Fruit fly (Drosophila melanogaster) whole organism, wandering third instar larva: ENCODE data around the gene Dhc62B.

Experiments
- Abd-B ChIP-seq: fragments of >200 bp; optimal IDR thresholded peaks from 2 replicates; lab custom pipeline; 2017; ENCODE audit warnings: missing biosample characterization, missing genetic modification characterization
- CG9705 ChIP-seq: fragments of 200-800 bp; sonication (Bioruptor generic); optimal IDR thresholded peaks from 2 replicates; lab custom pipeline; 2018; ENCODE audit warnings: missing biosample characterization, mild to moderate bottlenecking, missing genetic modification characterization
- Dfd ChIP-seq: fragments of >200 bp; optimal IDR thresholded peaks from 2 replicates; lab custom pipeline; 2017; ENCODE audit warnings: missing biosample characterization, missing genetic modification characterization
- GATAd ChIP-seq: sonication (Bioruptor generic); optimal IDR thresholded peaks from 2 replicates; lab custom pipeline; 2016; ENCODE audit warnings: missing biosample characterization, missing genetic modification characterization
- Hnf4 ChIP-seq: fragments of 200-800 bp; sonication (Bioruptor generic); optimal IDR thresholded peaks from 2 replicates; lab custom pipeline; 2016; ENCODE audit warnings: missing biosample characterization, mild to moderate bottlenecking, missing genetic modification characterization
- Myc ChIP-seq: fragments of >200 bp; optimal IDR thresholded peaks from 2 replicates; lab custom pipeline; 2017
- N ChIP-seq: fragments of >200 bp; optimal IDR thresholded peaks from 2 replicates; lab custom pipeline; 2018; ENCODE audit warnings: missing biosample characterization, missing external identifiers, missing genetic modification characterization
- dl ChIP-seq, 2 experiments: fragments of 175-275, 200-275 bp in 1 of 2; fragments of 200-275 bp in 1 of 2; sonication (Bioruptor generic); optimal IDR thresholded peaks; lab custom pipeline; 2018; ENCODE audit warnings: mild to moderate bottlenecking in 2 of 2, missing biosample characterization in 2 of 2, missing genetic modification characterization in 2 of 2, moderate library complexity in 2 of 2; ENCODE audit not compliant: partially characterized antibody in 2 of 2, insufficient read depth in 1 of 2
- dmrt93B ChIP-seq: fragments of 200-800 bp; sonication (Bioruptor generic); optimal IDR thresholded peaks from 2 replicates; lab custom pipeline; 2018; ENCODE audit warnings: missing biosample characterization, mild to moderate bottlenecking, missing genetic modification characterization
- dsf ChIP-seq: sonication (Bioruptor generic); optimal IDR thresholded peaks from 2 replicates; lab custom pipeline; 2016; ENCODE audit warnings: missing biosample characterization, missing genetic modification characterization, borderline replicate concordance
- pan ChIP-seq: fragments of >200 bp; optimal IDR thresholded peaks from 2 replicates; lab custom pipeline; 2017
- psq ChIP-seq: fragments of 200-800 bp; sonication (Bioruptor generic); optimal IDR thresholded peaks from 3 replicates; lab custom pipeline; 2017; ENCODE audit warnings: missing biosample characterization, mild to moderate bottlenecking, missing genetic modification characterization, moderate library complexity
- usp ChIP-seq: fragments of >200 bp; optimal IDR thresholded peaks from 2 replicates; lab custom pipeline; 2017; ENCODE audit warnings: missing biosample characterization, missing genetic modification characterization

DNA sequence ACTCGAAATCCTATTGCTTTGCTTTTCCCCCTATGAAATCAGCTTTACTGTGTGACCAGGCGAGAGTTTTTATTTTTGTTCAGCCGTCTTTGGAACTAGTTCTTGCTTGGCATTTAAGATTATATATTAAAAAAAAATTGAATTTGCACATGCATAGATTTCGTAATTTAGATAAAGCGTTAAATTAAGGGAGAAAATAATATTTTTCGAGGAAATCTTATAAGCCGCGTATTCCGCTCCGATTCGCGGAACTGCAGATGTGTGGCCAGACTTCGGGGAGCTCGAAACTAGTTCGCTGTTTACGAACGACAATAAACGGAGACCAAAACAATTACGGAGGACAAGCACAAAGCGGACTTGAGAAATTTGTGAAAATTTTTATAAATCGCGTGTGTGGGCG is 31.2 kb upstream of the Dhc62B start, which contains the start of the genes JTBR and CG42676:
- TF ChIP-seq usp (GFP tag; lab: Kevin White, UChicago) (no peak), CG9705 (GFP tag; lab: Kevin White, UChicago) (no peak), Dfd (GFP tag; lab: Kevin White, UChicago) (no peak), pan (lab: Kevin White, UChicago) (no peak), Hnf4 (GFP tag; lab: Kevin White, UChicago) (no peak), dsf (GFP tag; lab: Kevin White, UChicago) (no peak), Myc (lab: Kevin White, UChicago) (no peak), psq (peak; percentile 99), GATAd (no peak), N (GFP tag; lab: Kevin White, UChicago) (no peak), Abd-B (GFP tag; lab: Kevin White, UChicago) (no peak), dl (GFP tag; optimal IDR thresholded peaks at IDR 0.05; lab: Kevin White, UChicago; ENCODE audit: insufficient read depth in 1 of 2, partially characterized antibody in 2 of 2) (no peak), dmrt93B (GFP tag; lab: Kevin White, UChicago) (no peak)
